Worm (Caenorhabditis elegans): ENCODE data around the gene D1086.7.
"Not testable (repeated sequence)": the region's sequence is repeated elsewhere in the genome, so short reads cannot be mapped to it uniquely, and the experiment has no call there.

DNA sequence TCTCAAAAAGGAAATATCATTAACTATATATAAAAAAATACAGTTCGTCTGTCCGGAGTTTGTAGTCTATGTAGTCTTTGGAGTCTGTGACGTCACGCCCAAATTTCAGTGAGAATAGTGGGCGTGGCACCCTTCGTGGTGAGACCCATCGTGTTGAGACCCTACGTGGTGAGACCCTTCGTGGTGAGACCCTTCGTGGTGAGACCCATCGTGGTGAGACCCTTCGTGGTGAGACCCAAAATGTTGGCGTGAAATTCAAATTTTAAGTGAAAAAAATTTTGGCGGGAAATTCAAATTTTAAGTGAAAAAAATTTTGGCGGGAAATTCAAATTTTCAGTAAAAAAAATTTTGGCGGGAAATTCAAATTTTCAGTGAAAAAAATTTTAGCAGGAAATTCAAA is 40.1 kb downstream of the D1086.7 start:
- not testable (repeated sequence) for TF ChIP-seq lin-39 (tag; optimal IDR thresholded peaks at IDR 0.05); F10B5.3 (tag; optimal IDR thresholded peaks at IDR 0.05); skn-1 (tag; optimal IDR thresholded peaks at IDR 0.05); mes-2 (tag; optimal IDR thresholded peaks at IDR 0.05; ENCODE audit: poor library complexity, severe bottlenecking)
